Worm (Caenorhabditis elegans) whole organism, L4 larva: ENCODE results near the gene zyg-1.

Experiments used
- F37D6.2 ChIP-seq: sonication (generic microtip); optimal IDR thresholded peaks from 2 replicates; lab custom pipeline; 2016; ENCODE audit warnings: mild to moderate bottlenecking, missing genetic modification characterization, missing compliant biosample characterization
- Y75B8A.6 ChIP-seq: fragments of 200-800 bp; sonication (Bioruptor generic); IDR thresholded peaks from 2 replicates; pipeline ENCODE4 v1.3.6; 2022; ENCODE audit warnings: missing genetic modification reagents, missing genetic modification characterization, missing compliant biosample characterization
- ZK337.2 ChIP-seq: fragments of 200-800 bp; sonication (Bioruptor generic); IDR thresholded peaks from 2 replicates; pipeline ENCODE4 v1.3.6; 2022; ENCODE audit warnings: missing genetic modification reagents, missing genetic modification characterization, missing compliant biosample characterization
- aha-1 ChIP-seq: fragments of 150-350 bp; peaks from one replicate; lab custom pipeline; 2014; ENCODE audit warnings: missing biosample characterization, missing genetic modification characterization
- attf-4 ChIP-seq: sonication (generic microtip); optimal IDR thresholded peaks from 3 replicates; lab custom pipeline; 2017; ENCODE audit warnings: missing biosample characterization, missing genetic modification characterization
- ceh-20 ChIP-seq: fragments of 200-800 bp; sonication (Bioruptor generic); IDR thresholded peaks from 2 replicates; pipeline ENCODE4 v1.3.6; 2022; ENCODE audit warnings: missing genetic modification reagents, missing genetic modification characterization, missing compliant biosample characterization
- ceh-28 ChIP-seq: fragments of 150-350 bp; optimal IDR thresholded peaks from 2 replicates; lab custom pipeline; 2014; ENCODE audit warnings: missing biosample characterization, missing genetic modification reagents, missing genetic modification characterization
- dmd-6 ChIP-seq: fragments of 200-800 bp; sonication (Bioruptor generic); IDR thresholded peaks from 2 replicates; pipeline ENCODE4 v1.3.6; 2022; ENCODE audit warnings: missing genetic modification reagents, missing genetic modification characterization, missing compliant biosample characterization
- dmd-8 ChIP-seq: fragments of 200-800 bp; sonication (Bioruptor generic); IDR thresholded peaks from 2 replicates; pipeline ENCODE4 v1.3.6; 2022; ENCODE audit warnings: missing genetic modification characterization, missing compliant biosample characterization
- dmd-9 ChIP-seq: fragments of 200-800 bp; sonication (Bioruptor generic); IDR thresholded peaks from 2 replicates; pipeline ENCODE4 v1.3.6; 2022; ENCODE audit warnings: missing genetic modification reagents, missing genetic modification characterization, missing compliant biosample characterization
- dpl-1 ChIP-seq: fragments of 150-350 bp; optimal IDR thresholded peaks from 2 replicates; lab custom pipeline; 2014; ENCODE audit warnings: missing biosample characterization, missing genetic modification reagents, missing genetic modification characterization
- duxl-1 ChIP-seq: sonication (generic microtip); optimal IDR thresholded peaks from 2 replicates; lab custom pipeline; 2016; ENCODE audit warnings: mild to moderate bottlenecking, missing genetic modification characterization, moderate library complexity, missing compliant biosample characterization; ENCODE audit not compliant: poor library complexity
- egl-27 ChIP-seq: sonication (generic microtip); optimal IDR thresholded peaks from 3 replicates; lab custom pipeline; 2017; ENCODE audit warnings: missing biosample characterization, missing genetic modification reagents, missing genetic modification characterization
- egl-43 ChIP-seq: fragments of 200-800 bp; sonication (Bioruptor generic); IDR thresholded peaks from 2 replicates; pipeline ENCODE4 v1.3.6; 2022; ENCODE audit warnings: missing genetic modification reagents, missing genetic modification characterization, missing compliant biosample characterization
- hif-1 ChIP-seq, 2 experiments: sonication (generic microtip); optimal IDR thresholded peaks; 2 replicates each; lab custom pipeline; 2016 to 2017; ENCODE audit warnings: missing compliant biosample characterization in 2 of 2, missing genetic modification characterization in 2 of 2, missing genetic modification reagents in 2 of 2, missing genotype in 2 of 2, mild to moderate bottlenecking in 1 of 2
- hlh-30 ChIP-seq: sonication (generic microtip); optimal IDR thresholded peaks from 2 replicates; lab custom pipeline; 2017; ENCODE audit warnings: antibody characterized with exemption, mild to moderate bottlenecking, missing genetic modification characterization, missing compliant biosample characterization; ENCODE audit not compliant: insufficient read depth
- jun-1 ChIP-seq: fragments of 150-350 bp; optimal IDR thresholded peaks from 2 replicates; lab custom pipeline; 2014; ENCODE audit warnings: missing biosample characterization, missing genetic modification reagents, missing genetic modification characterization
- lim-7 ChIP-seq: fragments of 200-800 bp; sonication (Bioruptor generic); IDR thresholded peaks from 2 replicates; pipeline ENCODE4 v1.3.6; 2022; ENCODE audit warnings: missing genetic modification characterization, missing compliant biosample characterization
- lin-1 ChIP-seq: fragments of 200-800 bp; sonication (Bioruptor generic); IDR thresholded peaks from 2 replicates; pipeline ENCODE4 v1.3.6; 2022; ENCODE audit warnings: missing genetic modification reagents, missing genetic modification characterization, missing compliant biosample characterization
- lin-29 ChIP-seq: fragments of 200-800 bp; sonication (Bioruptor generic); IDR thresholded peaks from 2 replicates; pipeline ENCODE4 v1.3.6; 2022; ENCODE audit warnings: missing genetic modification reagents, missing genetic modification characterization, missing compliant biosample characterization
- lsy-2 ChIP-seq, 2 experiments: fragments of 150-350 bp in 1 of 2; sonication (generic microtip) in 1 of 2; optimal IDR thresholded peaks; 2 replicates each; lab custom pipeline; 2014 to 2017; ENCODE audit warnings: missing biosample characterization in 2 of 2, missing genetic modification characterization in 2 of 2
- madf-5 ChIP-seq, 2 experiments: fragments of 200-800 bp; sonication (Bioruptor generic); IDR thresholded peaks; 2 replicates each; pipeline ENCODE4 v1.3.6; 2022; ENCODE audit warnings: missing compliant biosample characterization in 2 of 2, missing genetic modification characterization in 2 of 2
- madf-9 ChIP-seq: fragments of 200-800 bp; sonication (Bioruptor generic); conservative IDR thresholded peaks from 2 replicates; pipeline ENCODE4 v1.3.6; 2022; ENCODE audit warnings: missing genetic modification reagents, missing genetic modification characterization, missing compliant biosample characterization
- nhr-11 ChIP-seq: fragments of 150-350 bp; optimal IDR thresholded peaks from 2 replicates; lab custom pipeline; 2014; ENCODE audit warnings: missing biosample characterization, missing genetic modification characterization
- nhr-237 ChIP-seq: sonication (generic microtip); optimal IDR thresholded peaks from 2 replicates; lab custom pipeline; 2017; ENCODE audit warnings: missing biosample characterization, missing genetic modification characterization
- nhr-28 ChIP-seq: fragments of 150-350 bp; optimal IDR thresholded peaks from 2 replicates; lab custom pipeline; 2014; ENCODE audit warnings: missing biosample characterization, missing genetic modification characterization
- nhr-42 ChIP-seq: fragments of 200-800 bp; sonication (Bioruptor generic); IDR thresholded peaks from 2 replicates; pipeline ENCODE4 v1.3.6; 2022; ENCODE audit warnings: missing genetic modification characterization, missing compliant biosample characterization
- nhr-48 ChIP-seq: sonication (generic microtip); optimal IDR thresholded peaks from 2 replicates; lab custom pipeline; 2016; ENCODE audit warnings: mild to moderate bottlenecking, missing genetic modification characterization, missing compliant biosample characterization
- nhr-6 ChIP-seq: fragments of 150-350 bp; optimal IDR thresholded peaks from 2 replicates; lab custom pipeline; 2014; ENCODE audit warnings: missing biosample characterization, missing genetic modification characterization
- nhr-76 ChIP-seq: fragments of 150-350 bp; optimal IDR thresholded peaks from 2 replicates; lab custom pipeline; 2014; ENCODE audit warnings: missing biosample characterization, missing genetic modification characterization
- rbr-2 ChIP-seq: sonication (generic microtip); optimal IDR thresholded peaks from 2 replicates; lab custom pipeline; 2016; ENCODE audit warnings: missing genotype, missing genetic modification characterization, missing compliant biosample characterization
- set-16 ChIP-seq: fragments of 200-800 bp; sonication (Bioruptor generic); IDR thresholded peaks from 2 replicates; pipeline ENCODE4 v1.3.6; 2022; ENCODE audit warnings: missing genetic modification reagents, missing genetic modification characterization, missing compliant biosample characterization
- skn-1 ChIP-seq: fragments of 150-350 bp; optimal IDR thresholded peaks from 2 replicates; lab custom pipeline; 2014; ENCODE audit warnings: missing biosample characterization, missing genetic modification characterization
- snpc-4 ChIP-seq: fragments of 150-350 bp; optimal IDR thresholded peaks from 2 replicates; lab custom pipeline; 2014; ENCODE audit warnings: missing biosample characterization, missing genetic modification characterization
- tra-1 ChIP-seq: fragments of 200-800 bp; sonication (Bioruptor generic); IDR thresholded peaks from 2 replicates; pipeline ENCODE4 v1.3.6; 2022; ENCODE audit warnings: missing genetic modification reagents, missing genetic modification characterization, missing compliant biosample characterization
- unc-39 ChIP-seq: sonication (generic microtip); optimal IDR thresholded peaks from 2 replicates; lab custom pipeline; 2017; ENCODE audit warnings: missing biosample characterization, missing genetic modification characterization

zyg-1 gene

ce11 chrII:5651426-5651825 is 1.9 kb downstream of the zyg-1 start:
- no peak for TF ChIP-seq madf-5 (GFP tag; IDR thresholded peaks at IDR 0.05; lab: Robert Waterston, UW)
- peak; percentile 86 for TF ChIP-seq set-16 (GFP tag; lab: Robert Waterston, UW)
- TF ChIP-seq ceh-28 (tag; lab: Kevin White, UChicago) = no peak
- no peak for TF ChIP-seq nhr-42
- no peak for TF ChIP-seq lim-7 (GFP tag; lab: Robert Waterston, UW)
- no peak for TF ChIP-seq rbr-2
- TF ChIP-seq dmd-6 (GFP tag; lab: Robert Waterston, UW) = no peak
- no peak for TF ChIP-seq nhr-76 (tag; lab: Kevin White, UChicago)

ce11 chrII:5652334-5652733 is 2.8 kb downstream of the zyg-1 start, which contains the start of gene bli-2:
TSS of gene bli-2 (minus strand) at chrII:5652434.
- TF ChIP-seq hif-1 (tag; optimal IDR thresholded peaks at IDR 0.05; lab: Kevin White, UChicago) = no peak
- TF ChIP-seq nhr-6 = no peak
- TF ChIP-seq lin-29 (GFP tag; lab: Robert Waterston, UW) = no peak
- no peak for TF ChIP-seq dmd-8 (GFP tag; lab: Robert Waterston, UW)
- TF ChIP-seq Y75B8A.6 (GFP tag; lab: Robert Waterston, UW) = no peak
- TF ChIP-seq duxl-1 (tag; lab: Kevin White, UChicago) = no peak
- TF ChIP-seq nhr-48 (tag; lab: Kevin White, UChicago) = no peak
- TF ChIP-seq tra-1 = no peak
- no peak for TF ChIP-seq F37D6.2 (tag; lab: Kevin White, UChicago)
- no peak for TF ChIP-seq snpc-4 (tag; lab: Kevin White, UChicago)
- no peak for TF ChIP-seq madf-9 (GFP tag; lab: Robert Waterston, UW)
- no peak for TF ChIP-seq ceh-20
- TF ChIP-seq skn-1 (tag; lab: Kevin White, UChicago) = no peak
- TF ChIP-seq, all 104 proteins: peak for 0

DNA sequence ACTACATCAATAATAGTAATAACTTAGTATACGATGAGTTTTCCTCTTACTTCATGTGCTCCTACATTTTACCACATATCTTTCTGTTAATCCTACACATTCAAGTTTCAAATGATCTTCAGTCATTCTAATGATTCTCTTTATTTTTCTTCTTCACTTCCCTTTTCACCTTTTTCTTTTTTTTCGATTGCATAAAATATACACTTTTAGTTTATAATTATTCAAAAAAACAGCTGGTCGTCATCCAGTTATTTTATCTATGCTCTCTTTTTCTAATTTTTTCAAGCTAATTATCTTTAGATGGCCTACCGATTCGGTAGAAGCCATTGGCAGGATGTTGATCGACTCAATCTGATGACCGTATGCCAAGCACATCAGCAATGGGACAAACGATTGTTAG is 4.7 kb downstream of the zyg-1 start, which contains the start of gene F59E12.1:
Gene F59E12.1 (plus strand): TSS at position 301 of the 400 bp plus-strand sequence.
- TF ChIP-seq dpl-1 (no peak), egl-43 (GFP tag; lab: Robert Waterston, UW) (no peak), ZK337.2 (no peak), ceh-20 (no peak), unc-39 (tag; lab: Kevin White, UChicago) (no peak), nhr-48 (tag; lab: Kevin White, UChicago) (no peak), hlh-30 (tag; lab: Kevin White, UChicago) (no peak), egl-27 (tag; lab: Kevin White, UChicago) (no peak)

DNA sequence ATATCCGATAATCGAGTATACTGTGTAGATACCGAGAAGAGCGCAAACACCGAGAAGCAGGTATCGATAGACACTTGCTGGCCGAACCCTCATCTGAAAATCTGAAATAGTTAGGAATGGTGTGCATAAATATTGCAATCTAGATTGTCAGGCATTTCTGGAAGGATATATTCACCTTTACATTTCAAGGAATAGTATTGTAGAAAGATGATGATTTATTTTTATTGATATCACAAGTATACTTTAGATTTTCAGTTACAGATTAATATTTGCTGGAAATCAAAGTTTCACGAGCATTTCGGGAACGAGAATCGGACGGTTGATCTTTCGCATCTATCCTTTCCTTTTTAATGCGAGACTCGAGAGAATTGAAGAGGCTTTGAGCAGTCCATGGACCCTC is 10.1 kb downstream of the zyg-1 start, which contains the start of gene fut-3:
Gene fut-3 (minus strand): TSS at position 101 of the 400 bp plus-strand sequence.
- no peak for TF ChIP-seq nhr-28 (tag; lab: Kevin White, UChicago)
- no peak for TF ChIP-seq lin-1 (GFP tag; lab: Robert Waterston, UW)
- TF ChIP-seq jun-1 (tag; lab: Kevin White, UChicago) = no peak

DNA sequence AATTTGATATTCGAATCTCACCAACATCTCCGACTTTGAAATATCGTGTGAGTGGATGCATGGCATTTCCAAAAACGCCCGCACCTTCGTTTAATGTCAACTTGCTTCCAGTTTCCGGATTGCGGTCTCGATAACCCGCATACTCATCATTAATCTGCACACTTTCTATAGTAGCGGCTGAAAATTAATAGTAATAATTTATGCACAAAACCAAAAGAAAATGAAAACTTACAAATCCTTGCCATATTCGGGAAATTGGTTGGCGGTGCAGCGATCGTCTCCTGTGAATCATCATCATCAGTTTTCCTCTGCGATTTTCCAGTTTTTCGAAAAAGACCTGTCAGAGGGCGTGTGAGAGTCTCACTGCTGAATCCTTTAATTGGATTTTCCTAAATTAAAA is 10.6 kb downstream of the zyg-1 start:
- TF ChIP-seq lsy-2 (tag; optimal IDR thresholded peaks at IDR 0.05; lab: Kevin White, UChicago) (no peak), nhr-11 (no peak), aha-1 (tag; lab: Kevin White, UChicago) (peak; percentile 96), ZK337.2 (no peak), dmd-9 (GFP tag; lab: Robert Waterston, UW) (no peak), nhr-237 (tag; lab: Kevin White, UChicago) (no peak), skn-1 (tag; lab: Kevin White, UChicago) (no peak), attf-4 (no peak)
